Worm (Caenorhabditis elegans) whole organism, late embryonic: ENCODE results near the gene fbxc-7.

Source experiments
- F13H6.1 ChIP-seq: sonication (generic microtip); optimal IDR thresholded peaks from 2 replicates; lab custom pipeline; 2016; ENCODE audit warnings: missing genetic modification characterization, missing compliant biosample characterization
- rnt-1 ChIP-seq: sonication (generic microtip); optimal IDR thresholded peaks from 2 replicates; lab custom pipeline; 2016; ENCODE audit warnings: missing genetic modification characterization, missing compliant biosample characterization
- unc-86 ChIP-seq: sonication (generic microtip); optimal IDR thresholded peaks from 2 replicates; lab custom pipeline; 2016; ENCODE audit warnings: missing genetic modification characterization, missing compliant biosample characterization

- TF ChIP-seq F13H6.1 (tag; lab: Kevin White, UChicago) (no peak), rnt-1 (tag; lab: Kevin White, UChicago) (no peak), unc-86 (tag; lab: Kevin White, UChicago) (no peak)
Observed at ce11 chrII:938549-938948, 16.2 kb upstream of the fbxc-7 start, which contains the start of gene R07C3.3.
